Worm (Caenorhabditis elegans): ENCODE results near the gene Y57G11C.46.
"Not testable (repeated sequence)": the region's sequence is repeated elsewhere in the genome, so short reads cannot be mapped to it uniquely, and the experiment has no call there.

Gene Y57G11C.46

DNA sequence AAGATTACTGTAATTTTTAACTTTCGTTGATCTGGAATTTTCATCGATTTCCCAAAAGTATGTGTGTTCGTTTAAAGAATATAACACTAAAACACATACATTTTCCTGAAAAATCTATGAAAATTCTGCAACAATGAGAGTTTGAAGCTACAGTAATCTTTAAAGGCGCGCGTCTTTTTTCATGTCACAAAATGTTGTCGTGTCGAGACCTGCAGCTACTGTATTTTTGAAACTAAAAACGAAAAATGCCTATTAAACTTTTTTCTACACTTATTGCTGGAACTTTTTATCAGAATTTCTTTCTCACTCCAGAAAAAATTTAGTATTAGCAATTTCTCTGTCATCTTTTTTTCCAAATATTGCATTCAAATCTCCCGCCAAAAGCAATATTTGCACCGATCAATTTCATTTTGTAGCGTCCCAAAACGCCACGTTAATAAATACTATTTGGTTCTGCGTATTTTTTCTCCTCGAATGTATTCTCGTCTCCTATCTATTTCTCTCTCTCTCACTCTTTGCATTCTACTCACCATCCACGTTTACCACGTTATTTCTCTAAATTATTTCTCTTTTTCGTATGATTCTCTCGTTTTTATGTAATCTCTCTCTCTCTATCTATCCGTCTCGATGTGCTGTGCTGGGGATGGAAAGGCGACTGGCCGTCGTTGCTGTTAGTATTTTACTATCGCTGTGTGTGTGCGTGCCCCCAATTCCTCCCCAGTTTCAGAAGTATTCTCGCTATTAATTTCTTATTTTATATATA is 29.6 kb downstream of the Y57G11C.46 start, which contains the start of gene melo-1:
Gene melo-1, plus strand, starts transcription at position 658 of the 763 bp plus-strand sequence.
- no peak for TF ChIP-seq W03F9.2 (tag; optimal IDR thresholded peaks at IDR 0.05)
- TF ChIP-seq him-1 (tag; optimal IDR thresholded peaks at IDR 0.05): peak; percentile 44

DNA sequence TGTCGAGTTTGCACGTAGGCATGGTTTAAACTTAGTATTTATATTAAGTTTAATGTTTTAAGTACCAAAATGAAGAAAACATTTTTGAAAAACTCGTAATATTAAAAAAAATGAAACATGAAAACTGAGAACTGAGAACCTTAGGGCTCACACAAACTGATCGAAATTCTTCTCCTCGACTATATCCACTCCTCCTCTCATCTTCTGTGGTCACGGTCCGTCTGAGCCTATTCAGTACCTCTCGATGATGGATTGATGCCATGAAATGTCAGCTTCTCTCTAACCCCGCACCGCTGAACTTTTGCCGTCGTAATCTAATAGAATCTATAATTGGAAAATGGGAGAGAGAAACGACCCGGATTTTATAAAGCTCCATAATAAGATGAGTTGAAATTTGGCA is 31.7 kb downstream of the Y57G11C.46 start, which contains the start of gene nlp-56:
Gene nlp-56, minus strand, starts transcription at position 257 of the 400 bp plus-strand sequence.
- no peak for TF ChIP-seq him-1 (tag; optimal IDR thresholded peaks at IDR 0.05)
- no peak for TF ChIP-seq dao-5 (tag; optimal IDR thresholded peaks at IDR 0.05)
- TF ChIP-seq W03F9.2 (tag; optimal IDR thresholded peaks at IDR 0.05): no peak

ce11 chrIV:14782211-14782610 is 34.0 kb downstream of the Y57G11C.46 start, which contains the start of gene Y57G11C.1130:
Gene Y57G11C.1130 (plus strand): TSS chrIV:14782511.
- no peak for TF ChIP-seq him-1 (tag; optimal IDR thresholded peaks at IDR 0.05)
- no peak for TF ChIP-seq W03F9.2 (tag; optimal IDR thresholded peaks at IDR 0.05)
- no peak for TF ChIP-seq dao-5 (tag; optimal IDR thresholded peaks at IDR 0.05)

- TF ChIP-seq W03F9.2 (tag; optimal IDR thresholded peaks at IDR 0.05) (no peak), dao-5 (tag; optimal IDR thresholded peaks at IDR 0.05) (no peak), him-1 (tag; optimal IDR thresholded peaks at IDR 0.05) (no peak)
Measured at ce11 chrIV:14781537-14781936, 34.7 kb downstream of the Y57G11C.46 start, which contains the start of gene Y57G11C.8. Gene Y57G11C.8 (plus strand): TSS chrIV:14781837.

DNA sequence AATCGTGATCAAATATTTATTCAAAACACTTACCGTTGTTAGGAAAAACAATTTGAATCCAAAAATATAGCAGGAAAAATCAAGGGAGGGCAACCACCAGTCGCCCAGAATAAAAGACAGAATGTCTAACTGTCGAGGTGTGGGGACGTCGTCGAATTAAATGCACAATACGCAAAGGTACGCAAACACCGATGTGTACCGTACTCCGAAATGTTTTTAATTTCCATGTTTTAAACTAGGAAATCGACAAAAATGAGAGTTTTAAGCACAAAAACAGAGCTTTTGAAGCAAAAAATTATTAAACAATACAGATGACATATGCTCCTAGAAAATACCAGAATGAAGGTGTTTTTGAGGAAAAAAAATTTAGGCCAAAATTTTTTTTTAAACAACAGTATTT is 41.7 kb downstream of the Y57G11C.46 start, which contains the start of gene Y57G11C.51:
Gene Y57G11C.51, minus strand, starts transcription at position 101 of the 400 bp plus-strand sequence.
- TF ChIP-seq W03F9.2, him-1, dao-5 (tag; optimal IDR thresholded peaks at IDR 0.05): not testable (repeated sequence)

ce11 chrIV:14773280-14774071 is 42.7 kb downstream of the Y57G11C.46 start, which contains the start of gene Y57G11C.36:
Gene Y57G11C.36 (minus strand): TSS chrIV:14773781.
- TF ChIP-seq him-1 (tag; optimal IDR thresholded peaks at IDR 0.05): no peak
- TF ChIP-seq dao-5 (tag; optimal IDR thresholded peaks at IDR 0.05): no peak
- no peak for TF ChIP-seq W03F9.2 (tag; optimal IDR thresholded peaks at IDR 0.05)

DNA sequence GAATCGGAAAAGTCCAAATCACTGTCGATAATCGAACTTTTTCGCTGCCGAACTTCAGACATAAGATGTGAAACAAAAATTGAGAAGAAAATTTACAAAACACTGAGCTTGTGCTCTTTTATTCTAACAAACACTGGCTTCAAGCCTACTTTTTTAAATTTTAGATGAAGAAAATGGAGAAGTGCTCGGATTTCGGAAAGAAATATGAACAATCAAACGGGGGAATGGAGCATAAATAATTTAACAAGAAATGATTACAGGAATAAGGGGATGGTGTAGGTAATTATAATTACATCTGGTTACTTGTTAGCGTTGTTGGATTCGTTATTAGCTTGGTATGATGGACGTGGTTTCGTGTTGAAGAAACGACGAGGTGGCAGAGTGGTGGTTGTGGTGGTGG is 44.9 kb downstream of the Y57G11C.46 start, which contains the start of gene degl-1:
Gene degl-1, minus strand, starts transcription at position 101 of the 400 bp plus-strand sequence.
- TF ChIP-seq him-1 (tag; optimal IDR thresholded peaks at IDR 0.05) (no peak), W03F9.2 (tag; optimal IDR thresholded peaks at IDR 0.05) (no peak), dao-5 (tag; optimal IDR thresholded peaks at IDR 0.05) (no peak)

ce11 chrIV:14770663-14771062 is 45.5 kb downstream of the Y57G11C.46 start:
- TF ChIP-seq W03F9.2 (tag; optimal IDR thresholded peaks at IDR 0.05) (no peak), dao-5 (tag; optimal IDR thresholded peaks at IDR 0.05) (no peak), him-1 (tag; optimal IDR thresholded peaks at IDR 0.05) (no peak)

ce11 chrIV:14769218-14769835 is 46.9 kb downstream of the Y57G11C.46 start, which contains the start of gene Y57G11C.43:
Gene Y57G11C.43 (plus strand): TSS chrIV:14769441.
- no peak for TF ChIP-seq him-1 (tag; optimal IDR thresholded peaks at IDR 0.05)
- TF ChIP-seq W03F9.2 (tag; optimal IDR thresholded peaks at IDR 0.05): no peak
- TF ChIP-seq dao-5 (tag; optimal IDR thresholded peaks at IDR 0.05): no peak

- TF ChIP-seq W03F9.2 (tag; optimal IDR thresholded peaks at IDR 0.05) (peak; percentile 89), dao-5 (tag; optimal IDR thresholded peaks at IDR 0.05) (no peak), him-1 (tag; optimal IDR thresholded peaks at IDR 0.05) (peak; percentile 41)
Measured at ce11 chrIV:14767693-14768251, 48.4 kb downstream of the Y57G11C.46 start, which contains the start of the genes mrps-7 and Y57G11C.3. Gene mrps-7 (minus strand): TSS chrIV:14767730. Gene Y57G11C.3 (plus strand): TSS chrIV:14768201.

ce11 chrIV:14766382-14766781 is 49.8 kb downstream of the Y57G11C.46 start, which contains the start of gene vti-1:
Gene vti-1 (minus strand): TSS chrIV:14766665.
- TF ChIP-seq dao-5 (tag; optimal IDR thresholded peaks at IDR 0.05) (no peak), W03F9.2 (tag; optimal IDR thresholded peaks at IDR 0.05) (no peak)

ce11 chrIV:14765336-14765735 is 50.9 kb downstream of the Y57G11C.46 start, which contains the start of gene Y57G11C.5:
Gene Y57G11C.5 (minus strand): TSS chrIV:14765436.
- TF ChIP-seq W03F9.2 (tag; optimal IDR thresholded peaks at IDR 0.05) (no peak), dao-5 (tag; optimal IDR thresholded peaks at IDR 0.05) (no peak), him-1 (tag; optimal IDR thresholded peaks at IDR 0.05) (no peak)

Measured in whole organism, L4/young adult.